Fruit fly (Drosophila melanogaster) whole organism, embryonic: ENCODE data around the gene CG3071.

Experiments
- Ada2b ChIP-seq: fragments of 200-800 bp; sonication (Bioruptor generic); IDR thresholded peaks from 2 replicates; pipeline ENCODE4 v1.3.6; 2022; ENCODE audit warnings: missing biosample characterization, missing genetic modification characterization
- Bdp1 ChIP-seq: fragments of 200-800 bp; sonication (Bioruptor generic); optimal IDR thresholded peaks from 3 replicates; lab custom pipeline; 2016; ENCODE audit warnings: missing biosample characterization, missing genetic modification characterization
- CG11085 ChIP-seq: fragments of 200-800 bp; sonication (Bioruptor generic); IDR thresholded peaks from 2 replicates; pipeline ENCODE4 v1.3.6; 2022; ENCODE audit warnings: missing biosample characterization, missing genetic modification characterization
- CG11247 ChIP-seq: fragments of 200-800 bp; sonication (Bioruptor generic); IDR thresholded peaks from 2 replicates; pipeline ENCODE4 v1.3.6; 2022; ENCODE audit warnings: missing biosample characterization, missing genetic modification characterization
- CG11695 ChIP-seq: fragments of 200-800 bp; sonication (Bioruptor generic); IDR thresholded peaks from 3 replicates; pipeline ENCODE4 v1.3.6; 2022; ENCODE audit warnings: missing biosample characterization, missing genetic modification characterization
- CG12219 ChIP-seq: fragments of 200-800 bp; sonication (Bioruptor generic); optimal IDR thresholded peaks from 3 replicates; lab custom pipeline; 2018; ENCODE audit warnings: missing biosample characterization, mild to moderate bottlenecking, missing genetic modification characterization
- CG1233 ChIP-seq: fragments of 200-800 bp; sonication (Bioruptor generic); optimal IDR thresholded peaks from 4 replicates; lab custom pipeline; 2018; ENCODE audit warnings: missing biosample characterization, mild to moderate bottlenecking, missing genetic modification characterization
- CG13296 ChIP-seq: fragments of 200-800 bp; sonication (Bioruptor generic); optimal IDR thresholded peaks from 3 replicates; lab custom pipeline; 2018; ENCODE audit warnings: missing biosample characterization, mild to moderate bottlenecking, missing genetic modification characterization
- CG13775 ChIP-seq: fragments of 200-800 bp; sonication (Bioruptor generic); optimal IDR thresholded peaks from 3 replicates; lab custom pipeline; 2017; ENCODE audit warnings: missing biosample characterization, mild to moderate bottlenecking, missing genetic modification characterization
- CG13894 ChIP-seq: fragments of 200-800 bp; sonication (Bioruptor generic); optimal IDR thresholded peaks from 3 replicates; lab custom pipeline; 2018; ENCODE audit warnings: missing biosample characterization, mild to moderate bottlenecking, missing genetic modification characterization, moderate library complexity
- CG15479 ChIP-seq: fragments of 200-800 bp; sonication (Bioruptor generic); optimal IDR thresholded peaks from 3 replicates; lab custom pipeline; 2019; ENCODE audit warnings: missing biosample characterization, mild to moderate bottlenecking, missing genetic modification characterization, moderate library complexity
- CG1603 ChIP-seq: fragments of 200-800 bp; sonication (Bioruptor generic); optimal IDR thresholded peaks from 2 replicates; lab custom pipeline; 2019; ENCODE audit warnings: missing biosample characterization, mild to moderate bottlenecking, missing genetic modification characterization, moderate library complexity
- CG17186 ChIP-seq: fragments of 200-800 bp; sonication (Bioruptor generic); optimal IDR thresholded peaks from 3 replicates; lab custom pipeline; 2017; ENCODE audit warnings: missing biosample characterization, missing genetic modification reagents, missing genetic modification characterization
- CG17568 ChIP-seq: fragments of 200-800 bp; sonication (Bioruptor generic); optimal IDR thresholded peaks from 2 replicates; lab custom pipeline; 2018; ENCODE audit warnings: missing biosample characterization, mild to moderate bottlenecking, missing genetic modification characterization, moderate library complexity
- CG3065 ChIP-seq: fragments of 200-800 bp; sonication (Bioruptor generic); optimal IDR thresholded peaks from 2 replicates; lab custom pipeline; 2016; ENCODE audit warnings: missing biosample characterization, missing genetic modification characterization
- CG32772 ChIP-seq: fragments of 200-800 bp; sonication (Bioruptor generic); IDR thresholded peaks from 2 replicates; pipeline ENCODE4 v1.3.6; 2022; ENCODE audit warnings: missing biosample characterization, missing genetic modification characterization
- CG33557 ChIP-seq: fragments of 200-800 bp; sonication (Bioruptor generic); optimal IDR thresholded peaks from 2 replicates; lab custom pipeline; 2019; ENCODE audit warnings: missing biosample characterization, mild to moderate bottlenecking, missing genetic modification characterization, moderate library complexity
- CG4820 ChIP-seq: fragments of 200-800 bp; sonication (Bioruptor generic); optimal IDR thresholded peaks from 3 replicates; lab custom pipeline; 2016; ENCODE audit warnings: missing biosample characterization, missing genetic modification characterization
- CG7786 ChIP-seq: fragments of 200-800 bp; sonication (Bioruptor generic); optimal IDR thresholded peaks from 2 replicates; lab custom pipeline; 2016; ENCODE audit warnings: missing biosample characterization, missing genetic modification characterization
- CG9609 ChIP-seq: fragments of 200-800 bp; sonication (Bioruptor generic); optimal IDR thresholded peaks from 3 replicates; lab custom pipeline; 2016; ENCODE audit warnings: missing biosample characterization, missing genetic modification characterization
- Dfd ChIP-seq, 2 experiments: fragments of >200 bp; optimal IDR thresholded peaks; 2 replicates each; lab custom pipeline; 2017; ENCODE audit warnings: missing biosample characterization in 2 of 2, missing genetic modification characterization in 2 of 2
- Dll ChIP-seq: fragments of 200-800 bp; sonication (Bioruptor generic); IDR thresholded peaks from 4 replicates; pipeline ENCODE4 v1.3.6; 2022; ENCODE audit warnings: missing biosample characterization, missing genetic modification characterization; ENCODE audit not compliant: partially characterized antibody
- Dp ChIP-seq: fragments of 200-800 bp; sonication (Bioruptor generic); optimal IDR thresholded peaks from 2 replicates; lab custom pipeline; 2018; ENCODE audit warnings: missing biosample characterization, mild to moderate bottlenecking, missing genetic modification characterization, moderate library complexity
- Drgx ChIP-seq: fragments of 200-800 bp; sonication (Bioruptor generic); IDR thresholded peaks from 2 replicates; pipeline ENCODE4 v1.3.6; 2022; ENCODE audit warnings: missing biosample characterization, missing genetic modification characterization
- Eip74EF ChIP-seq, 2 experiments: fragments of 200-800 bp in 1 of 2; fragments of >200 bp in 1 of 2; sonication (Bioruptor generic) in 1 of 2; optimal IDR thresholded peaks; 2 replicates each; lab custom pipeline; 2017 to 2019; ENCODE audit warnings: missing biosample characterization in 2 of 2, missing genetic modification characterization in 2 of 2, mild to moderate bottlenecking in 1 of 2, moderate library complexity in 1 of 2
- Elba2 ChIP-seq: fragments of 200-800 bp; sonication (Bioruptor generic); optimal IDR thresholded peaks from 3 replicates; lab custom pipeline; 2016; ENCODE audit warnings: missing biosample characterization, missing genetic modification characterization
- Hey ChIP-seq: fragments of 200-800 bp; sonication (Bioruptor generic); optimal IDR thresholded peaks from 3 replicates; lab custom pipeline; 2018; ENCODE audit warnings: missing biosample characterization, mild to moderate bottlenecking, missing genetic modification characterization
- Hr51 ChIP-seq, 2 experiments: fragments of 200-800 bp; sonication (Bioruptor generic); optimal IDR thresholded peaks; 2 replicates in 1 of 2; 3 replicates in 1 of 2; lab custom pipeline; 2016 to 2018; ENCODE audit warnings: missing biosample characterization in 2 of 2, missing genetic modification characterization in 2 of 2, mild to moderate bottlenecking in 1 of 2, moderate library complexity in 1 of 2
- Hsf ChIP-seq: fragments of 200-800 bp; sonication (Bioruptor generic); optimal IDR thresholded peaks from 3 replicates; lab custom pipeline; 2016; ENCODE audit warnings: missing biosample characterization, missing genetic modification characterization
- Max ChIP-seq: fragments of 200-800 bp; sonication (Bioruptor generic); optimal IDR thresholded peaks from 2 replicates; lab custom pipeline; 2016; ENCODE audit warnings: missing biosample characterization, mild to moderate bottlenecking, missing genetic modification characterization
- NfI ChIP-seq: fragments of 200-800 bp; sonication (Bioruptor generic); optimal IDR thresholded peaks from 3 replicates; lab custom pipeline; 2018; ENCODE audit warnings: missing biosample characterization, mild to moderate bottlenecking, missing genetic modification characterization, moderate library complexity
- Six4 ChIP-seq: fragments of 200-800 bp; sonication (Bioruptor generic); optimal IDR thresholded peaks from 2 replicates; lab custom pipeline; 2016; ENCODE audit warnings: missing biosample characterization, missing genetic modification characterization
- Xrp1 ChIP-seq: fragments of 200-800 bp; sonication (Bioruptor generic); IDR thresholded peaks from 2 replicates; pipeline ENCODE4 v1.3.6; 2022; ENCODE audit warnings: missing biosample characterization, missing genetic modification characterization
- YL-1 ChIP-seq: fragments of 200-800 bp; sonication (Bioruptor generic); optimal IDR thresholded peaks from 3 replicates; lab custom pipeline; 2017; ENCODE audit warnings: missing biosample characterization, mild to moderate bottlenecking, missing genetic modification characterization
- al ChIP-seq: fragments of 200-800 bp; sonication (Bioruptor generic); IDR thresholded peaks from 2 replicates; pipeline ENCODE4 v1.3.6; 2022; ENCODE audit warnings: missing biosample characterization, missing genetic modification characterization
- br ChIP-seq: fragments of >200 bp; optimal IDR thresholded peaks from 2 replicates; lab custom pipeline; 2017
- ci ChIP-seq: fragments of 200-800 bp; sonication (Bioruptor generic); IDR thresholded peaks from 3 replicates; pipeline ENCODE4 v1.3.6; 2022; ENCODE audit warnings: missing biosample characterization, missing genetic modification characterization
- danr ChIP-seq: fragments of 200-800 bp; sonication (Bioruptor generic); IDR thresholded peaks from 2 replicates; pipeline ENCODE4 v1.3.6; 2022; ENCODE audit warnings: missing biosample characterization, missing genetic modification characterization
- emc ChIP-seq: fragments of 200-800 bp; sonication (Bioruptor generic); optimal IDR thresholded peaks from 2 replicates; lab custom pipeline; 2016; ENCODE audit warnings: missing biosample characterization, missing genetic modification characterization
- ewg ChIP-seq: fragments of 200-800 bp; sonication (Bioruptor generic); optimal IDR thresholded peaks from 3 replicates; lab custom pipeline; 2017; ENCODE audit warnings: mild to moderate bottlenecking, missing biosample characterization, missing genetic modification reagents, missing genetic modification characterization
- exex ChIP-seq: fragments of 200-800 bp; sonication (Bioruptor generic); optimal IDR thresholded peaks from 4 replicates; lab custom pipeline; 2018; ENCODE audit warnings: missing biosample characterization, mild to moderate bottlenecking, missing genetic modification characterization, moderate library complexity
- insv ChIP-seq, 2 experiments: fragments of 200-800 bp; sonication (Bioruptor generic); optimal IDR thresholded peaks; 3 replicates each; lab custom pipeline; 2016 to 2018; ENCODE audit warnings: missing biosample characterization in 2 of 2, missing genetic modification characterization in 2 of 2
- klu ChIP-seq: fragments of 200-800 bp; sonication (Bioruptor generic); IDR thresholded peaks from 2 replicates; pipeline ENCODE4 v1.3.6; 2022; ENCODE audit warnings: missing biosample characterization, missing genetic modification characterization
- mam ChIP-seq: fragments of 200-800 bp; sonication (Bioruptor generic); optimal IDR thresholded peaks from 3 replicates; lab custom pipeline; 2016; ENCODE audit warnings: missing biosample characterization, missing genetic modification characterization
- peb ChIP-seq: fragments of 200-800 bp; sonication (Bioruptor generic); IDR thresholded peaks from 2 replicates; pipeline ENCODE4 v1.3.6; 2022; ENCODE audit warnings: missing biosample characterization, missing genetic modification characterization
- repo ChIP-seq: fragments of 200-800 bp; sonication (Bioruptor generic); optimal IDR thresholded peaks from 2 replicates; lab custom pipeline; 2016; ENCODE audit warnings: missing biosample characterization, missing genetic modification characterization
- seq ChIP-seq: fragments of 200-800 bp; sonication (Bioruptor generic); IDR thresholded peaks from 2 replicates; pipeline ENCODE4 v1.3.6; 2022; ENCODE audit warnings: missing biosample characterization, missing genetic modification characterization
- sima ChIP-seq: fragments of 200-800 bp; sonication (Bioruptor generic); optimal IDR thresholded peaks from 2 replicates; lab custom pipeline; 2016; ENCODE audit warnings: missing biosample characterization, missing genetic modification characterization
- trem ChIP-seq: fragments of 200-800 bp; optimal IDR thresholded peaks from 3 replicates; lab custom pipeline; 2019; ENCODE audit warnings: missing biosample characterization, mild to moderate bottlenecking, missing genetic modification characterization, moderate library complexity
- ttk ChIP-seq: fragments of 200-800 bp; sonication (Bioruptor generic); IDR thresholded peaks from 2 replicates; pipeline ENCODE4 v2.1.2; 2022; ENCODE audit warnings: missing biosample characterization, missing genetic modification characterization
- vnd ChIP-seq: fragments of 200-800 bp; sonication (Bioruptor generic); IDR thresholded peaks from 3 replicates; pipeline ENCODE4 v1.3.6; 2022; ENCODE audit warnings: missing biosample characterization, missing genetic modification characterization; ENCODE audit not compliant: partially characterized antibody

The CG3071 gene

DNA sequence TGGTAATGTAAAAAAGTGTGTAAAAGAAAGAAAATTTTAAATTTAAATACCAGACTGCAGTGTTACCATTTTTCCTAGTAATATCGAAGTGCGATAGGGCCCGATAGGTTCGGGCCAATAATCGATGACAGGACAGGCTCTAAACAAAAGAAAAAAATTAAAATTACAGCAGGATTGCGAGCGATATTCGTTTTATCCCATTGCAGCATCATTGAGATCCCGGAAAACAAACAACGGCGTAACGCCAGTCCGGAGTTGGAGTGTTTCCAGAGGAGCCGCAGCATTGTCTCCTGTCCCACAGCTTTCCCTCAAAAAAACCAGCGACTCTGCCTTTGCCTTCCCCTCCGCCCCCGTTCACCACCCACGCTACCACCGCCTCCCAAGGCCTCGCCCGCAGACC, 37.5 kb upstream of the CG3071 start, which contains the start of gene pcx (continued):
- no peak for TF ChIP-seq peb (GFP tag; lab: Robert Waterston, UW)
- no peak for TF ChIP-seq mam (GFP tag; lab: Kevin White, UChicago)
- TF ChIP-seq CG11085 (GFP tag; lab: Robert Waterston, UW): no peak
- no peak for TF ChIP-seq Ada2b
- TF ChIP-seq repo: no peak
- no peak for TF ChIP-seq CG32772 (GFP tag; lab: Robert Waterston, UW)
- TF ChIP-seq Dp (GFP tag; lab: Kevin White, UChicago): peak; percentile 70
- no peak for TF ChIP-seq CG3065
- no peak for TF ChIP-seq Xrp1 (GFP tag; lab: Robert Waterston, UW)

DNA sequence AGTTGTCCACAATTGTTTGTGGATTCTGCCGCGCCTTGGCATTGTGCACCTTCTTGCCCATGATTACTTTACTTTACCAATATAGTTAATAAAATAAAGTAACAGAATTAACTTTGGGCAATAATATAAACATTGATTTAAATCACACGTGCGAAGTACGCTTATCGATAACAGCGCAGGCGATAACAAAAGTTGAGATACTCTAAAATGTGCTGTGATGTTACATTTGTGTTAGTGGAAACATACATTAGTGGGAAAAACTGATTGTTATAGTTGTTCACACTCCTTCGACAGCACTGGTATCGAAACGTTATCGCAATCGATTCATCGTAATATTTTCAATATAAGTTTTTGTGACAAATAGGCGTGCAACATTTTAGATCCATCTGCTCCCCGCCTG, 20.8 kb upstream of the CG3071 start, which contains the start of gene kz:
Gene kz (minus strand): TSS at position 194 of the 400 bp plus-strand sequence.
- TF ChIP-seq CG7786: no peak
- TF ChIP-seq NfI: no peak
- no peak for TF ChIP-seq Hr51 (GFP tag; optimal IDR thresholded peaks at IDR 0.05; lab: Kevin White, UChicago)
- TF ChIP-seq ci: 0 out of 3 replicates have a peak, but pooled peaks have one; percentile 32
- no peak for TF ChIP-seq CG4820 (GFP tag; lab: Kevin White, UChicago)
- TF ChIP-seq insv (GFP tag; optimal IDR thresholded peaks at IDR 0.05; lab: Kevin White, UChicago): no peak
- no peak for TF ChIP-seq Elba2 (GFP tag; lab: Kevin White, UChicago)
- peak; percentile 50 for TF ChIP-seq CG17186 (GFP tag; lab: Kevin White, UChicago)
- TF ChIP-seq CG12219 (GFP tag; lab: Kevin White, UChicago): no peak
- peak; percentile 95 for TF ChIP-seq vnd (GFP tag; lab: Robert Waterston, UW)
- no peak for TF ChIP-seq emc
- TF ChIP-seq CG33557 (GFP tag; lab: Kevin White, UChicago): no peak
- no peak for TF ChIP-seq al (GFP tag; lab: Robert Waterston, UW)
- TF ChIP-seq br: no peak
- TF ChIP-seq Max (GFP tag; lab: Kevin White, UChicago): peak; percentile 87
- no peak for TF ChIP-seq ewg (GFP tag; lab: Kevin White, UChicago)
- TF ChIP-seq CG13894 (tag; lab: Kevin White, UChicago): no peak
- no peak for TF ChIP-seq Six4 (GFP tag; lab: Kevin White, UChicago)
- TF ChIP-seq CG11695 (GFP tag; lab: Robert Waterston, UW): no peak
- TF ChIP-seq danr (GFP tag; lab: Robert Waterston, UW): no peak
- TF ChIP-seq Drgx (GFP tag; lab: Robert Waterston, UW): no peak
- no peak for TF ChIP-seq CG15479 (GFP tag; lab: Kevin White, UChicago)
- TF ChIP-seq CG11247 (GFP tag; lab: Robert Waterston, UW): no peak
- TF ChIP-seq Bdp1 (GFP tag; lab: Kevin White, UChicago): no peak
- no peak for TF ChIP-seq seq
- TF ChIP-seq Dfd (GFP tag; optimal IDR thresholded peaks at IDR 0.05; lab: Kevin White, UChicago): no peak
- TF ChIP-seq CG9609 (GFP tag; lab: Kevin White, UChicago): no peak
- TF ChIP-seq CG1233 (GFP tag; lab: Kevin White, UChicago): no peak
- no peak for TF ChIP-seq exex (tag; lab: Kevin White, UChicago)
- TF ChIP-seq ttk: no peak
- no peak for TF ChIP-seq Eip74EF (GFP tag; optimal IDR thresholded peaks at IDR 0.05; lab: Kevin White, UChicago)
- peak; percentile 77 for TF ChIP-seq Dll (GFP tag; lab: Robert Waterston, UW)
- no peak for TF ChIP-seq CG17568 (GFP tag; lab: Kevin White, UChicago)
- TF ChIP-seq YL-1 (GFP tag; lab: Kevin White, UChicago): peak; percentile 86
- no peak for TF ChIP-seq trem (tag; lab: Kevin White, UChicago)
- no peak for TF ChIP-seq klu (GFP tag; lab: Robert Waterston, UW)
- no peak for TF ChIP-seq sima (GFP tag; lab: Kevin White, UChicago)
- TF ChIP-seq Hsf: no peak
- TF ChIP-seq CG1603 (tag; lab: Kevin White, UChicago): no peak
- no peak for TF ChIP-seq CG13296
- TF ChIP-seq CG13775 (GFP tag; lab: Kevin White, UChicago): no peak
- TF ChIP-seq Hey (tag; lab: Kevin White, UChicago): no peak
